Fruit fly (Drosophila melanogaster) whole organism, embryonic: ENCODE data around the gene CG43051.
A peak's percentile ranks its signal among the peaks of the same experiment; 100 is the strongest.

Experiments
- Ada2b ChIP-seq: fragments of 200-800 bp; sonication (Bioruptor generic); IDR thresholded peaks from 2 replicates; pipeline ENCODE4 v1.3.6; 2022; ENCODE audit warnings: missing biosample characterization, missing genetic modification characterization
- C15 ChIP-seq: fragments of 200-800 bp; sonication (Bioruptor generic); IDR thresholded peaks from 3 replicates; pipeline ENCODE4 v1.3.6; 2022; ENCODE audit warnings: missing biosample characterization, missing genetic modification characterization
- CG10462 ChIP-seq: fragments of 200-800 bp; sonication (Bioruptor generic); optimal IDR thresholded peaks from 2 replicates; lab custom pipeline; 2016; ENCODE audit warnings: missing biosample characterization, missing genetic modification characterization
- CG10565 ChIP-seq: fragments of 200-800 bp; sonication (Bioruptor generic); optimal IDR thresholded peaks from 3 replicates; lab custom pipeline; 2016; ENCODE audit warnings: missing biosample characterization, mild to moderate bottlenecking, missing genetic modification characterization
- CG14441 ChIP-seq: fragments of 200-800 bp; sonication (Bioruptor generic); IDR thresholded peaks from 2 replicates; pipeline ENCODE4 v1.3.6; 2022; ENCODE audit warnings: missing biosample characterization, missing genetic modification characterization
- CG15479 ChIP-seq: fragments of 200-800 bp; sonication (Bioruptor generic); optimal IDR thresholded peaks from 3 replicates; lab custom pipeline; 2019; ENCODE audit warnings: missing biosample characterization, mild to moderate bottlenecking, missing genetic modification characterization, moderate library complexity
- CG18476 ChIP-seq: fragments of 200-800 bp; sonication (Bioruptor generic); optimal IDR thresholded peaks from 2 replicates; lab custom pipeline; 2016; ENCODE audit warnings: missing biosample characterization, mild to moderate bottlenecking, missing genetic modification characterization
- CG18764 ChIP-seq: fragments of 200-800 bp; sonication (Bioruptor generic); optimal IDR thresholded peaks from 3 replicates; lab custom pipeline; 2016; ENCODE audit warnings: missing biosample characterization, missing genetic modification characterization
- CG2116 ChIP-seq: fragments of 200-800 bp; sonication (Bioruptor generic); optimal IDR thresholded peaks from 3 replicates; lab custom pipeline; 2018; ENCODE audit warnings: missing biosample characterization, mild to moderate bottlenecking, missing genetic modification characterization
- CG2120 ChIP-seq: fragments of 200-800 bp; sonication (Bioruptor generic); optimal IDR thresholded peaks from 3 replicates; lab custom pipeline; 2016; ENCODE audit warnings: missing biosample characterization, missing genetic modification characterization
- CG2712 ChIP-seq: fragments of 200-800 bp; optimal IDR thresholded peaks from 3 replicates; lab custom pipeline; 2019; ENCODE audit warnings: missing biosample characterization, mild to moderate bottlenecking, missing genetic modification characterization, moderate library complexity
- CG31224 ChIP-seq: fragments of 200-800 bp; sonication (Bioruptor generic); IDR thresholded peaks from 2 replicates; pipeline ENCODE4 v1.3.6; 2022; ENCODE audit warnings: missing biosample characterization, missing genetic modification characterization
- CG34422 ChIP-seq: fragments of 200-800 bp; sonication (Bioruptor generic); IDR thresholded peaks from 3 replicates; pipeline ENCODE4 v1.3.6; 2022; ENCODE audit warnings: missing biosample characterization, missing genetic modification characterization
- CG8944 ChIP-seq: fragments of 200-800 bp; sonication (Bioruptor generic); optimal IDR thresholded peaks from 3 replicates; lab custom pipeline; 2016; ENCODE audit warnings: missing biosample characterization, missing genetic modification characterization
- CG9817 ChIP-seq: fragments of 200-800 bp; sonication (Bioruptor generic); optimal IDR thresholded peaks from 2 replicates; lab custom pipeline; 2018; ENCODE audit warnings: missing biosample characterization, mild to moderate bottlenecking, missing genetic modification characterization, moderate library complexity
- Camta ChIP-seq: fragments of 200-800 bp; sonication (Bioruptor generic); optimal IDR thresholded peaks from 2 replicates; lab custom pipeline; 2016; ENCODE audit warnings: missing biosample characterization, missing genetic modification characterization
- Dbx ChIP-seq: fragments of 200-800 bp; sonication (Bioruptor generic); IDR thresholded peaks from 3 replicates; pipeline ENCODE4 v1.3.6; 2022; ENCODE audit warnings: missing biosample characterization, missing genetic modification characterization
- Deaf1 ChIP-seq: fragments of 200-800 bp; optimal IDR thresholded peaks from 3 replicates; lab custom pipeline; 2019; ENCODE audit warnings: missing biosample characterization, mild to moderate bottlenecking, missing genetic modification characterization, moderate library complexity
- Dip3 ChIP-seq: fragments of 200-800 bp; sonication (Bioruptor generic); optimal IDR thresholded peaks from 3 replicates; lab custom pipeline; 2016; ENCODE audit warnings: missing biosample characterization, missing genetic modification characterization
- GATAe ChIP-seq: fragments of 200-800 bp; sonication (Bioruptor generic); conservative IDR thresholded peaks from 2 replicates; pipeline ENCODE4 v1.3.6; 2022; ENCODE audit warnings: missing biosample characterization, missing genetic modification characterization
- Gsc ChIP-seq: fragments of 200-800 bp; sonication (Bioruptor generic); IDR thresholded peaks from 2 replicates; pipeline ENCODE4 v1.3.6; 2022; ENCODE audit warnings: missing biosample characterization, missing genetic modification characterization
- Gug ChIP-seq: fragments of 200-800 bp; sonication (Bioruptor generic); IDR thresholded peaks from 4 replicates; pipeline ENCODE4 v1.3.6; 2022; ENCODE audit warnings: missing biosample characterization, missing genetic modification characterization
- HLH3B ChIP-seq: fragments of 200-800 bp; sonication (Bioruptor generic); IDR thresholded peaks from 2 replicates; pipeline ENCODE4 v1.3.6; 2022; ENCODE audit warnings: missing biosample characterization, missing genetic modification characterization
- Hey ChIP-seq: fragments of 200-800 bp; sonication (Bioruptor generic); optimal IDR thresholded peaks from 3 replicates; lab custom pipeline; 2018; ENCODE audit warnings: missing biosample characterization, mild to moderate bottlenecking, missing genetic modification characterization
- MESR4 ChIP-seq: fragments of 200-800 bp; sonication (Bioruptor generic); optimal IDR thresholded peaks from 2 replicates; lab custom pipeline; 2018; ENCODE audit warnings: missing biosample characterization, mild to moderate bottlenecking, missing genetic modification characterization, moderate library complexity
- Max ChIP-seq: fragments of 200-800 bp; sonication (Bioruptor generic); optimal IDR thresholded peaks from 2 replicates; lab custom pipeline; 2016; ENCODE audit warnings: missing biosample characterization, mild to moderate bottlenecking, missing genetic modification characterization
- Oli ChIP-seq: fragments of 200-800 bp; sonication (Bioruptor generic); optimal IDR thresholded peaks from 2 replicates; lab custom pipeline; 2018; ENCODE audit warnings: missing biosample characterization, mild to moderate bottlenecking, missing genetic modification characterization, moderate library complexity
- Taf1 ChIP-seq: fragments of 200-800 bp; sonication (Bioruptor generic); IDR thresholded peaks from 2 replicates; pipeline ENCODE4 v1.3.6; 2022; ENCODE audit warnings: missing biosample characterization, missing genetic modification characterization
- Trl ChIP-seq, 3 experiments: fragments of >200 bp in 2 of 3; fragments of 200-800 bp in 1 of 3; sonication (Bioruptor generic) in 1 of 3; optimal IDR thresholded peaks; 2 replicates in 1 of 3; 3 replicates in 2 of 3; lab custom pipeline; 2016 to 2017; ENCODE audit warnings: missing biosample characterization in 1 of 3, missing genetic modification characterization in 1 of 3
- abd-A ChIP-seq: fragments of 200-800 bp; sonication (Bioruptor generic); optimal IDR thresholded peaks from 3 replicates; lab custom pipeline; 2019; ENCODE audit warnings: missing biosample characterization, mild to moderate bottlenecking, missing genetic modification characterization, moderate library complexity
- chn ChIP-seq: fragments of 200-800 bp; sonication (Bioruptor generic); optimal IDR thresholded peaks from 2 replicates; lab custom pipeline; 2016; ENCODE audit warnings: missing biosample characterization, missing genetic modification characterization
- ci ChIP-seq: fragments of 200-800 bp; sonication (Bioruptor generic); IDR thresholded peaks from 3 replicates; pipeline ENCODE4 v1.3.6; 2022; ENCODE audit warnings: missing biosample characterization, missing genetic modification characterization
- dm ChIP-seq: fragments of 200-800 bp; sonication (Bioruptor generic); optimal IDR thresholded peaks from 3 replicates; lab custom pipeline; 2016; ENCODE audit warnings: missing biosample characterization, missing genetic modification characterization
- eve ChIP-seq, 2 experiments: fragments of >200 bp; optimal IDR thresholded peaks; 2 replicates each; lab custom pipeline; 2017; ENCODE audit warnings: missing biosample characterization in 2 of 2, missing genetic modification characterization in 2 of 2
- exex ChIP-seq: fragments of 200-800 bp; sonication (Bioruptor generic); optimal IDR thresholded peaks from 4 replicates; lab custom pipeline; 2018; ENCODE audit warnings: missing biosample characterization, mild to moderate bottlenecking, missing genetic modification characterization, moderate library complexity
- fu2 ChIP-seq: fragments of 200-800 bp; sonication (Bioruptor generic); optimal IDR thresholded peaks from 2 replicates; lab custom pipeline; 2016; ENCODE audit warnings: missing biosample characterization, missing genetic modification characterization
- gce ChIP-seq: fragments of 200-800 bp; sonication (Bioruptor generic); IDR thresholded peaks from 3 replicates; pipeline ENCODE4 v1.3.6; 2022; ENCODE audit warnings: missing biosample characterization, missing genetic modification characterization
- h ChIP-seq: fragments of >200 bp; optimal IDR thresholded peaks from 2 replicates; lab custom pipeline; 2017
- kah ChIP-seq: fragments of 200-800 bp; sonication (Bioruptor generic); optimal IDR thresholded peaks from 2 replicates; lab custom pipeline; 2018; ENCODE audit warnings: missing biosample characterization, mild to moderate bottlenecking, missing genetic modification characterization
- lilli ChIP-seq: fragments of 200-800 bp; sonication (Bioruptor generic); optimal IDR thresholded peaks from 3 replicates; lab custom pipeline; 2016; ENCODE audit warnings: missing biosample characterization, missing genetic modification characterization
- mirr ChIP-seq: fragments of 200-800 bp; sonication (Bioruptor generic); optimal IDR thresholded peaks from 3 replicates; lab custom pipeline; 2018; ENCODE audit warnings: missing biosample characterization, mild to moderate bottlenecking, missing genetic modification characterization
- otp ChIP-seq: fragments of 200-800 bp; sonication (Bioruptor generic); IDR thresholded peaks from 3 replicates; pipeline ENCODE4, ENCODE4 v1.3.6; 2022; ENCODE audit warnings: missing biosample characterization, missing genetic modification characterization
- pan ChIP-seq, 4 experiments: fragments of >200 bp in 3 of 4; fragments of 200-800 bp in 1 of 4; sonication (Bioruptor generic) in 1 of 4; optimal IDR thresholded peaks in 3 of 4; IDR thresholded peaks in 1 of 4; 2 replicates each; pipeline versions ENCODE4 v1.3.6 to Lab custom; 2017 to 2022; ENCODE audit warnings: missing biosample characterization in 2 of 4, missing genetic modification characterization in 2 of 4, mixed read lengths in 1 of 4
- pb ChIP-seq: fragments of 200-800 bp; sonication (Bioruptor generic); optimal IDR thresholded peaks from 3 replicates; lab custom pipeline; 2016; ENCODE audit warnings: missing biosample characterization, missing genetic modification characterization
- phol ChIP-seq: fragments of 200-800 bp; sonication (Bioruptor generic); optimal IDR thresholded peaks from 3 replicates; lab custom pipeline; 2018; ENCODE audit warnings: missing biosample characterization, mild to moderate bottlenecking, missing genetic modification characterization, moderate library complexity
- repo ChIP-seq: fragments of 200-800 bp; sonication (Bioruptor generic); optimal IDR thresholded peaks from 2 replicates; lab custom pipeline; 2016; ENCODE audit warnings: missing biosample characterization, missing genetic modification characterization
- salm ChIP-seq: fragments of 200-800 bp; sonication (Bioruptor generic); optimal IDR thresholded peaks from 2 replicates; lab custom pipeline; 2018; ENCODE audit warnings: missing biosample characterization, mild to moderate bottlenecking, missing genetic modification characterization
- schlank ChIP-seq: fragments of 200-800 bp; sonication (Bioruptor generic); optimal IDR thresholded peaks from 2 replicates; lab custom pipeline; 2018; ENCODE audit warnings: missing biosample characterization, mild to moderate bottlenecking, missing genetic modification characterization
- sima ChIP-seq: fragments of 200-800 bp; sonication (Bioruptor generic); optimal IDR thresholded peaks from 2 replicates; lab custom pipeline; 2016; ENCODE audit warnings: missing biosample characterization, missing genetic modification characterization
- sisA ChIP-seq: fragments of 200-800 bp; sonication (Bioruptor generic); IDR thresholded peaks from 2 replicates; pipeline ENCODE4 v1.3.6; 2022; ENCODE audit warnings: missing biosample characterization, missing genetic modification characterization
- slp2 ChIP-seq: fragments of 200-800 bp; sonication (Bioruptor generic); optimal IDR thresholded peaks from 2 replicates; lab custom pipeline; 2016; ENCODE audit warnings: missing biosample characterization, missing genetic modification characterization
- ssp ChIP-seq: fragments of 200-800 bp; sonication (Bioruptor generic); IDR thresholded peaks from 2 replicates; pipeline ENCODE4 v1.3.6; 2022; ENCODE audit warnings: missing biosample characterization, missing genetic modification characterization
- zfh2 ChIP-seq: fragments of 200-800 bp; sonication (Bioruptor generic); optimal IDR thresholded peaks from 2 replicates; lab custom pipeline; 2016; ENCODE audit warnings: missing biosample characterization, missing genetic modification characterization

CG43051 gene

DNA sequence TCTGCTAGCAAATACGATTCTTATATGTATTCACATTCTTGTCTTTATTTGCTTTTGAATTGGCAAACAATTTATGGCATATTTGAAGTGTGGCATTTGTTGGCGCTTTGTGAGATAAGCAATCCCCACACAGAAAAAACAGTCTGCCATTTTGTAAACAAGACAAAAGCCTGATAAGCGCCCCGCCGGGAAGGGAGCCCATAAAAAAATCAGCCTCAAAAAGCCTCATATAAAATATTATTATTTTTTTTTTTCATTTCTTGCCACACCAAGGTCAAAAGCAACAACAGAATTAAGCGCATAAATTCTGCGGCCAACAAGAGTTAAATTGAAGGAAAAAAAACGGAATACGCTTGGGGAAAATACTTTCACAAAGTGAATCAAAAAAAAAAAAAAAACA is 32.4 kb upstream of the CG43051 start (continued):
- TF ChIP-seq exex (tag; lab: Kevin White, UChicago) (peak; percentile 79), sisA (GFP tag; lab: Robert Waterston, UW) (no peak), phol (no peak), Dip3 (GFP tag; lab: Kevin White, UChicago) (no peak), CG2120 (GFP tag; lab: Kevin White, UChicago) (no peak), repo (GFP tag; lab: Kevin White, UChicago) (no peak), zfh2 (GFP tag; lab: Kevin White, UChicago) (no peak), Hey (tag; lab: Kevin White, UChicago) (peak; percentile 16), CG14441 (GFP tag; lab: Robert Waterston, UW) (no peak), lilli (peak; percentile 17), HLH3B (GFP tag; lab: Robert Waterston, UW) (no peak), Max (GFP tag; lab: Kevin White, UChicago) (no peak), chn (GFP tag; lab: Kevin White, UChicago) (no peak), CG10462 (GFP tag; lab: Kevin White, UChicago) (no peak), C15 (GFP tag; lab: Robert Waterston, UW) (no peak), ssp (no peak), CG9817 (tag; lab: Kevin White, UChicago) (no peak), salm (tag; lab: Kevin White, UChicago) (no peak), MESR4 (GFP tag; lab: Kevin White, UChicago) (no peak), Ada2b (no peak), CG15479 (GFP tag; lab: Kevin White, UChicago) (no peak), pan (optimal IDR thresholded peaks at IDR 0.05; lab: Kevin White, UChicago) (no peak), pan (GFP tag; optimal IDR thresholded peaks at IDR 0.05 in 1 of 2, IDR thresholded peaks at IDR 0.05 in 1 of 2) (no peak), Dbx (no peak), sima (no peak), eve (GFP tag; optimal IDR thresholded peaks at IDR 0.05; lab: Kevin White, UChicago) (no peak), abd-A (tag; lab: Kevin White, UChicago) (peak; percentile 34), Deaf1 (no peak), pb (GFP tag; lab: Kevin White, UChicago) (no peak), GATAe (GFP tag; lab: Robert Waterston, UW) (no peak; the same call in 1 of the 2 replicates), mirr (GFP tag; lab: Kevin White, UChicago) (peak; percentile 76), fu2 (GFP tag; lab: Kevin White, UChicago) (no peak), CG10565 (no peak), h (lab: Kevin White, UChicago) (no peak), CG31224 (GFP tag; lab: Robert Waterston, UW) (peak; percentile 91), Gug (GFP tag; lab: Robert Waterston, UW) (no peak), CG8944 (no peak), gce (no peak), slp2 (GFP tag; lab: Kevin White, UChicago) (no peak), CG2712 (no peak), Taf1 (GFP tag; lab: Robert Waterston, UW) (no peak), schlank (tag; lab: Kevin White, UChicago) (no peak), Trl (optimal IDR thresholded peaks at IDR 0.05; lab: Kevin White, UChicago) (no peak), Trl (GFP tag; optimal IDR thresholded peaks at IDR 0.05; lab: Kevin White, UChicago) (no peak), CG34422 (no peak), dm (GFP tag; lab: Kevin White, UChicago) (no peak), CG18476 (GFP tag; lab: Kevin White, UChicago) (no peak), Gsc (GFP tag; lab: Robert Waterston, UW) (no peak), ci (GFP tag; lab: Robert Waterston, UW) (0 out of 3 replicates have a peak, but pooled peaks have one; percentile 10), Oli (no peak), CG2116 (GFP tag; lab: Kevin White, UChicago) (no peak), otp (GFP tag; lab: Robert Waterston, UW) (no peak), Camta (GFP tag; lab: Kevin White, UChicago) (no peak), CG18764 (GFP tag; lab: Kevin White, UChicago) (no peak), kah (no peak)
